Worm (Caenorhabditis elegans) whole organism, early embryonic: ENCODE measurements around the gene best-16.

Source experiments
- aly-1 ChIP-seq: sonication (generic microtip); optimal IDR thresholded peaks from 2 replicates; lab custom pipeline; 2016; ENCODE audit warnings: missing genetic modification characterization, missing compliant biosample characterization
- ama-1 ChIP-seq: fragments of 150-350 bp; optimal IDR thresholded peaks from 2 replicates; lab custom pipeline; 2014
- ceh-13 ChIP-seq: fragments of 200-800 bp; sonication (Bioruptor generic); optimal IDR thresholded peaks from 2 replicates; lab custom pipeline; 2018; ENCODE audit warnings: mild to moderate bottlenecking, missing genetic modification characterization, missing compliant biosample characterization
- flt-1 ChIP-seq: fragments of 200-800 bp; sonication (Bioruptor generic); IDR thresholded peaks from 2 replicates; pipeline ENCODE4 v1.3.6; 2022; ENCODE audit warnings: missing genetic modification characterization, missing compliant biosample characterization
- hmbx-1 ChIP-seq: sonication (generic microtip); optimal IDR thresholded peaks from 2 replicates; lab custom pipeline; 2016; ENCODE audit warnings: mild to moderate bottlenecking, missing genetic modification characterization, missing compliant biosample characterization
- pes-1 ChIP-seq: fragments of 200-800 bp; sonication (Bioruptor generic); IDR thresholded peaks from 2 replicates; pipeline ENCODE4 v1.3.6; 2022; ENCODE audit warnings: missing genetic modification reagents, missing genetic modification characterization, missing compliant biosample characterization
- scrt-1 ChIP-seq: fragments of 200-800 bp; sonication (Bioruptor generic); IDR thresholded peaks from 2 replicates; pipeline ENCODE4 v1.3.6; 2022; ENCODE audit warnings: missing genetic modification characterization, missing compliant biosample characterization

- no peak for TF ChIP-seq hmbx-1
- TF ChIP-seq flt-1, result no peak
- TF ChIP-seq ama-1 (lab: Kevin White, UChicago), result no peak
- TF ChIP-seq ceh-13 (GFP tag; lab: Kevin White, UChicago), result no peak
- no peak for TF ChIP-seq aly-1
- no peak for TF ChIP-seq pes-1 (GFP tag; lab: Robert Waterston, UW)
- TF ChIP-seq scrt-1, result no peak
Observed at ce11 chrIV:7236248-7236772, 40.7 kb upstream of the best-16 start.
